Worm (Caenorhabditis elegans) whole organism, late embryonic: ENCODE measurements around the gene F08G2.4.

Experiments
- C08G9.2 ChIP-seq: sonication (generic microtip); optimal IDR thresholded peaks from 2 replicates; lab custom pipeline; 2016; ENCODE audit warnings: mild to moderate bottlenecking, missing genetic modification characterization, moderate library complexity, missing compliant biosample characterization
- F13H6.1 ChIP-seq: sonication (generic microtip); optimal IDR thresholded peaks from 2 replicates; lab custom pipeline; 2016; ENCODE audit warnings: missing genetic modification characterization, missing compliant biosample characterization
- K02D7.2 ChIP-seq: sonication (generic microtip); optimal IDR thresholded peaks from 2 replicates; lab custom pipeline; 2017; ENCODE audit warnings: mild to moderate bottlenecking, missing genetic modification characterization, missing compliant biosample characterization
- T23F11.4 ChIP-seq: fragments of 200-800 bp; sonication (Bioruptor generic); optimal IDR thresholded peaks from 2 replicates; lab custom pipeline; 2018; ENCODE audit warnings: mild to moderate bottlenecking, missing genetic modification characterization, missing compliant biosample characterization
- Y22D7AL.16 ChIP-seq: sonication (generic microtip); optimal IDR thresholded peaks from 2 replicates; lab custom pipeline; 2016; ENCODE audit warnings: missing genetic modification characterization, missing compliant biosample characterization
- ama-1 ChIP-seq: fragments of 150-350 bp; optimal IDR thresholded peaks from 2 replicates; lab custom pipeline; 2014
- ceh-14 ChIP-seq: sonication (generic microtip); optimal IDR thresholded peaks from 2 replicates; lab custom pipeline; 2016; ENCODE audit warnings: missing genotype, missing genetic modification characterization, missing compliant biosample characterization
- ceh-30 ChIP-seq: fragments of 150-350 bp; optimal IDR thresholded peaks from 2 replicates; lab custom pipeline; 2014; ENCODE audit warnings: missing biosample characterization, missing genetic modification characterization
- ceh-31 ChIP-seq: sonication (generic microtip); optimal IDR thresholded peaks from 2 replicates; lab custom pipeline; 2016; ENCODE audit warnings: missing genetic modification characterization, missing compliant biosample characterization
- ceh-45 ChIP-seq: fragments of 200-800 bp; sonication (Bioruptor generic); IDR thresholded peaks from 2 replicates; pipeline ENCODE4 v1.3.6; 2022; ENCODE audit warnings: missing genetic modification reagents, missing genetic modification characterization, missing compliant biosample characterization
- ceh-48 ChIP-seq: sonication (generic microtip); optimal IDR thresholded peaks from 2 replicates; lab custom pipeline; 2016; ENCODE audit warnings: missing genetic modification characterization, inconsistent platforms, missing compliant biosample characterization
- ceh-6 ChIP-seq: fragments of 200-800 bp; sonication (Bioruptor generic); optimal IDR thresholded peaks from 2 replicates; lab custom pipeline; 2018; ENCODE audit warnings: mild to moderate bottlenecking, missing genetic modification characterization, missing compliant biosample characterization
- ceh-9 ChIP-seq: sonication (generic microtip); optimal IDR thresholded peaks from 2 replicates; lab custom pipeline; 2016; ENCODE audit warnings: mild to moderate bottlenecking, missing genetic modification characterization, inconsistent platforms, missing compliant biosample characterization
- che-1 ChIP-seq: sonication (generic microtip); optimal IDR thresholded peaks from 2 replicates; lab custom pipeline; 2016; ENCODE audit warnings: mild to moderate bottlenecking, missing genetic modification characterization, missing compliant biosample characterization
- dve-1 ChIP-seq: sonication (generic microtip); optimal IDR thresholded peaks from 2 replicates; lab custom pipeline; 2017; ENCODE audit warnings: antibody characterized with exemption, mild to moderate bottlenecking, missing genetic modification characterization, missing compliant biosample characterization
- elt-4 ChIP-seq: sonication (generic microtip); optimal IDR thresholded peaks from 2 replicates; lab custom pipeline; 2016; ENCODE audit warnings: missing genetic modification characterization, missing compliant biosample characterization
- ets-4 ChIP-seq: sonication (generic microtip); optimal IDR thresholded peaks from 2 replicates; lab custom pipeline; 2016; ENCODE audit warnings: missing genetic modification characterization, missing compliant biosample characterization
- fax-1 ChIP-seq: sonication (generic microtip); optimal IDR thresholded peaks from 2 replicates; lab custom pipeline; 2016; ENCODE audit warnings: missing genotype, missing genetic modification characterization, missing compliant biosample characterization
- fkh-10 ChIP-seq: fragments of 150-350 bp; optimal IDR thresholded peaks from 2 replicates; lab custom pipeline; 2014; ENCODE audit warnings: missing biosample characterization, missing genetic modification reagents, missing genetic modification characterization
- hlh-15 ChIP-seq: sonication (generic microtip); optimal IDR thresholded peaks from 2 replicates; lab custom pipeline; 2016; ENCODE audit warnings: missing genetic modification characterization, missing compliant biosample characterization
- hlh-30 ChIP-seq: sonication (generic microtip); optimal IDR thresholded peaks from 2 replicates; lab custom pipeline; 2017; ENCODE audit warnings: antibody characterized with exemption, missing genetic modification characterization, missing compliant biosample characterization; ENCODE audit not compliant: insufficient read depth
- hlh-6 ChIP-seq: sonication (generic microtip); optimal IDR thresholded peaks from 2 replicates; lab custom pipeline; 2016; ENCODE audit warnings: missing genotype, missing genetic modification characterization, missing compliant biosample characterization
- hlh-8 ChIP-seq: sonication (generic microtip); optimal IDR thresholded peaks from 2 replicates; lab custom pipeline; 2016; ENCODE audit warnings: missing genotype, missing genetic modification characterization, missing compliant biosample characterization
- lim-6 ChIP-seq: sonication (generic microtip); optimal IDR thresholded peaks from 2 replicates; lab custom pipeline; 2016; ENCODE audit warnings: missing genetic modification characterization, missing compliant biosample characterization
- lin-11 ChIP-seq: fragments of 200-800 bp; sonication (Bioruptor generic); optimal IDR thresholded peaks from 2 replicates; lab custom pipeline; 2018; ENCODE audit warnings: mild to moderate bottlenecking, missing genetic modification characterization, missing compliant biosample characterization
- nfya-1 ChIP-seq: sonication (generic microtip); optimal IDR thresholded peaks from 2 replicates; lab custom pipeline; 2017; ENCODE audit warnings: missing genetic modification characterization, mild to moderate bottlenecking, missing compliant biosample characterization, antibody characterized with exemption, moderate library complexity
- nhr-11 ChIP-seq: fragments of 150-350 bp; optimal IDR thresholded peaks from 2 replicates; lab custom pipeline; 2014; ENCODE audit warnings: missing biosample characterization, missing genetic modification characterization
- pag-3 ChIP-seq: sonication (generic microtip); optimal IDR thresholded peaks from 2 replicates; lab custom pipeline; 2016; ENCODE audit warnings: missing compliant biosample characterization, missing genetic modification characterization, borderline replicate concordance
- pax-1 ChIP-seq: fragments of 150-350 bp; optimal IDR thresholded peaks from 2 replicates; lab custom pipeline; 2014; ENCODE audit warnings: missing biosample characterization, missing genetic modification characterization
- pqm-1 ChIP-seq: sonication (generic microtip); optimal IDR thresholded peaks from 2 replicates; lab custom pipeline; 2016; ENCODE audit warnings: missing genetic modification characterization, missing compliant biosample characterization
- sdc-2 ChIP-seq: sonication (generic microtip); optimal IDR thresholded peaks from 2 replicates; lab custom pipeline; 2016; ENCODE audit warnings: missing genotype, missing genetic modification characterization, missing compliant biosample characterization
- sox-4 ChIP-seq: sonication (generic microtip); optimal IDR thresholded peaks from 2 replicates; lab custom pipeline; 2017; ENCODE audit warnings: mild to moderate bottlenecking, missing genetic modification characterization, inconsistent platforms, missing compliant biosample characterization
- syd-9 ChIP-seq: sonication (generic microtip); optimal IDR thresholded peaks from 2 replicates; lab custom pipeline; 2016; ENCODE audit warnings: mild to moderate bottlenecking, missing genetic modification characterization, moderate library complexity, missing compliant biosample characterization
- ttx-3 ChIP-seq: sonication (generic microtip); optimal IDR thresholded peaks from 2 replicates; lab custom pipeline; 2016; ENCODE audit warnings: missing genetic modification reagents, missing genetic modification characterization, missing compliant biosample characterization
- zip-5 ChIP-seq: sonication (generic microtip); optimal IDR thresholded peaks from 2 replicates; lab custom pipeline; 2016; ENCODE audit warnings: missing genetic modification characterization, missing compliant biosample characterization

F08G2.4 gene

DNA sequence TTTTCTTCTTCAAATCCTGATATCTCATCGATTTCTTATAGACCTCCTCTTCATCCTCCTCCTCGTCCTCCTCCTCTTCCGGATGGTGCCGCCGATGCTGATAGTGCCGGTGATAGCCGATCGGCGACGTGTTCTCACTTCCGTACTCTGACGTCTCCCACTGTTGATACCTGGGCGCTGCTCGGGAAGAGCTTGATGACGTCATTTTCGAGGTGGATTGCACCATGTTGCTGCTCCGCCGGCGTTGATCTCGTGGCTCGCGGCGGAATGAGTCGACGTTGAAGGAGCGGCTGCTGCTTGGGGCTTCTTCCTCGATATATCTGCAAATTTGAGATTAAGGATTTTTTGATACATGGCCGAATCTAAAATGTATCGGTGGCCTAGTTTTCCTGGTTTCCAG, 8.0 kb downstream of the F08G2.4 start:
- TF ChIP-seq ceh-31 (tag; lab: Kevin White, UChicago) (no peak), syd-9 (no peak), pqm-1 (tag; lab: Kevin White, UChicago) (no peak), hlh-30 (no peak), elt-4 (no peak), ceh-45 (GFP tag; lab: Robert Waterston, UW) (no peak), K02D7.2 (tag; lab: Kevin White, UChicago) (no peak), lim-6 (tag; lab: Kevin White, UChicago) (no peak), F13H6.1 (tag; lab: Kevin White, UChicago) (no peak), lin-11 (tag; lab: Kevin White, UChicago) (no peak), pax-1 (no peak), T23F11.4 (GFP tag; lab: Kevin White, UChicago) (no peak), sdc-2 (tag; lab: Kevin White, UChicago) (no peak)

DNA sequence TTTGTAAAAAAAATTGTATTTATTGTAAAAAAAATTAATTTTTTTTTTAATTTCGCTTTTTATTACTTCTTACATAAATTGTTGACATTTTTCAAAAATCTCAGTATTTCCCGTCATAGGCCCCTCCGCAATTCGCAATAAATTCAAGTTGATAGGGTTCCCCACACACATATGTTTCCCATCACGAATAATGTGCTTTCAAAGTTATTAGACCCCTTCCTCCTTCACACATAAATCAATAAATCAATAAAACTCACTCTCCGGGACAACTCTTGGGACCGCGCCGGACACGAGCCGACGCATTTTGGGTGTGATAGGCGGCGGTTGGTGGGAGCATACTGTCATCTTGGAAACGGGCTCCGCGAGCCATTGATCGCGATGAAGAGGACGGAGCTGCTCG, 9.1 kb downstream of the F08G2.4 start:
- no peak for TF ChIP-seq ceh-30 (tag; lab: Kevin White, UChicago)
- TF ChIP-seq hlh-8 (tag; lab: Kevin White, UChicago) = no peak

DNA sequence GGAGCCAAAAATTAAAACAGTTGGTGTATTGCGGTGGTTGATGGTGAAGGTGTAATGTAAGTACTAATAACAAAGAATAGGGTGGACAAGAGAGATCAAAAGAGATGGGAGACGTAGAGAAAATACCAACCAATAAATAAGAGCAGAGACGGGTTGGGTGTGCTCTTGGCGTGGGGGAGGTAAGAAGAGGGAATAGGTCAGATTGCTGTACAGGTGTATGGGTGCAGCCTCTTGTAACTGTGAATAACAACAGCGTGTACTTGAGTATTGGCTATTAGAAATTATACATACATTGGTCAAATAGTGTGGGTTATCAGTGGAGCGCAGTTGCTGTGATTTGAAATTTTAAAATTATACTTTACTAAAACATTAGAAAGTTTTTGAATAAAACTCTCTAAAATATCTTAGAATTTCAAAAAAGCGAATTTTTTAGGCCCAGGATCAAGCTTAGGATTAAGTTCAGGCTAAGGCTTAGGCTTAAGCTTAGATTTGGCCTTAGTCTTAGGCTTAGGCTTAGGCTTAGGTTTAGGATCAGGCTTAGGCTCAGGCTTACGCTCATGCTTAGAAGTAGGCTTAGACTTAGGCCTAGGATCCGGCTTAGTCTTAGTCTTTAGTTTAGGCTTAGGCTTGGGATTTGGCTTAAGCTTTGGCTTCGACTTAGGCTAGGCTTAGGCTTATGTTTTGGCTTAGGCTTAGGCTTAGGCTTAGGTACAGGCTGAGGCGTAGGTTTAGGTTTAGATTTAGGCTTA, 10.9 kb downstream of the F08G2.4 start, which contains the start of gene F08G2.7:
TSS of gene F08G2.7 (minus strand) at position 51 of the 749 bp plus-strand sequence.
- TF ChIP-seq ceh-14 (tag; lab: Kevin White, UChicago) (no peak), zip-5 (tag; lab: Kevin White, UChicago) (no peak), sox-4 (tag; lab: Kevin White, UChicago) (no peak), pag-3 (tag; lab: Kevin White, UChicago) (no peak), dve-1 (tag; lab: Kevin White, UChicago) (peak; percentile 85), Y22D7AL.16 (tag; lab: Kevin White, UChicago) (no peak)

DNA sequence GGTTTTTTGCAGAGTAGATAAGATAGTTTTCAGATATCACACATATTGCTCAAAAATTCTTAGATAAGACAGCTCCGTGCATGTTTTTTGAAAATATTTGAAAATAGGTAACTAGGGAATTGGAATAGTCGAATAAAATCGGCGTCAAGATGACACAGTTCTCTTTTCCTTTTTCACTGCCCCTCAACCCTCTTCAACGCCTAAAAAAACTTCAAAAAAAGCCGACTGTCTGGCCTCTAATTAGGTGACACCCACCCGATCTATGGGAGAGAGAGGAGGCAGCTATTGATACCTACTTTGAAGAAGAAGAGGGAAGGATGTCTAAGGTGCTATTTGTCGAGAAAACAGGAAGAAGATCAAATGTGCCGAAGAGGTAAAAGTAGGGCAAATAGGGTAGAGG, 11.9 kb downstream of the F08G2.4 start:
- TF ChIP-seq hlh-6 (tag; lab: Kevin White, UChicago) (no peak), F13H6.1 (tag; lab: Kevin White, UChicago) (no peak), hlh-15 (tag; lab: Kevin White, UChicago) (no peak), ceh-9 (tag; lab: Kevin White, UChicago) (no peak), pqm-1 (tag; lab: Kevin White, UChicago) (no peak), K02D7.2 (tag; lab: Kevin White, UChicago) (no peak), nhr-11 (no peak), syd-9 (no peak), ets-4 (no peak), nfya-1 (tag; lab: Kevin White, UChicago) (no peak), pax-1 (no peak), fkh-10 (GFP tag; lab: Kevin White, UChicago) (no peak), dve-1 (tag; lab: Kevin White, UChicago) (no peak), che-1 (tag; lab: Kevin White, UChicago) (no peak), ama-1 (lab: Kevin White, UChicago) (no peak), ceh-6 (GFP tag; lab: Kevin White, UChicago) (no peak), C08G9.2 (tag; lab: Kevin White, UChicago) (no peak), fax-1 (no peak), ceh-48 (tag; lab: Kevin White, UChicago) (no peak), ttx-3 (no peak)
